Fruit fly (Drosophila melanogaster) whole organism, embryonic: ENCODE measurements around the gene PNPase.

ENCODE experiments used
- Atf-2 ChIP-seq: fragments of 200-800 bp; sonication (Bioruptor generic); optimal IDR thresholded peaks from 2 replicates; lab custom pipeline; 2016; ENCODE audit warnings: missing biosample characterization, missing genetic modification characterization
- CG10274 ChIP-seq: fragments of 200-800 bp; sonication (Bioruptor generic); optimal IDR thresholded peaks from 3 replicates; lab custom pipeline; 2017; ENCODE audit warnings: missing biosample characterization, mild to moderate bottlenecking, missing genetic modification characterization
- CG10366 ChIP-seq: fragments of 200-800 bp; sonication (Bioruptor generic); IDR thresholded peaks from 2 replicates; pipeline ENCODE4 v1.3.6; 2022; ENCODE audit warnings: missing biosample characterization, missing genetic modification characterization
- CG10431 ChIP-seq: fragments of 200-800 bp; sonication (Bioruptor generic); optimal IDR thresholded peaks from 3 replicates; lab custom pipeline; 2018; ENCODE audit warnings: missing biosample characterization, mild to moderate bottlenecking, missing genetic modification characterization
- CG10979 ChIP-seq: fragments of 200-800 bp; sonication (Bioruptor generic); optimal IDR thresholded peaks from 2 replicates; lab custom pipeline; 2018; ENCODE audit warnings: missing biosample characterization, mild to moderate bottlenecking, missing genetic modification characterization, moderate library complexity
- CG12391 ChIP-seq: fragments of 200-800 bp; sonication (Bioruptor generic); optimal IDR thresholded peaks from 3 replicates; lab custom pipeline; 2018; ENCODE audit warnings: missing biosample characterization, mild to moderate bottlenecking, missing genetic modification characterization, moderate library complexity
- CG1647 ChIP-seq: fragments of 200-800 bp; sonication (Bioruptor generic); optimal IDR thresholded peaks from 3 replicates; lab custom pipeline; 2016; ENCODE audit warnings: missing biosample characterization, missing genetic modification characterization
- CG17186 ChIP-seq: fragments of 200-800 bp; sonication (Bioruptor generic); optimal IDR thresholded peaks from 3 replicates; lab custom pipeline; 2017; ENCODE audit warnings: missing biosample characterization, missing genetic modification reagents, missing genetic modification characterization
- CG2202 ChIP-seq: fragments of 200-800 bp; sonication (Bioruptor generic); optimal IDR thresholded peaks from 2 replicates; lab custom pipeline; 2018; ENCODE audit warnings: missing biosample characterization, mild to moderate bottlenecking, missing genetic modification characterization
- CG3847 ChIP-seq: fragments of 200-800 bp; sonication (Bioruptor generic); IDR thresholded peaks from 2 replicates; pipeline ENCODE4 v1.3.6; 2022; ENCODE audit warnings: missing biosample characterization, missing genetic modification characterization
- CG4360 ChIP-seq: fragments of 200-800 bp; sonication (Bioruptor generic); IDR thresholded peaks from 2 replicates; pipeline ENCODE4 v1.3.6; 2022; ENCODE audit warnings: missing biosample characterization, missing genetic modification characterization
- CG4730 ChIP-seq: fragments of 200-800 bp; sonication (Bioruptor generic); IDR thresholded peaks from 2 replicates; pipeline ENCODE4 v1.3.6; 2022; ENCODE audit warnings: missing biosample characterization, missing genetic modification characterization
- Chrac-16 ChIP-seq: fragments of 200-800 bp; sonication (Bioruptor generic); optimal IDR thresholded peaks from 3 replicates; lab custom pipeline; 2016; ENCODE audit warnings: missing biosample characterization, missing genetic modification characterization
- Dll ChIP-seq: fragments of 200-800 bp; sonication (Bioruptor generic); IDR thresholded peaks from 4 replicates; pipeline ENCODE4 v1.3.6; 2022; ENCODE audit warnings: missing biosample characterization, missing genetic modification characterization; ENCODE audit not compliant: partially characterized antibody
- Doc2 ChIP-seq: fragments of 200-800 bp; sonication (Bioruptor generic); IDR thresholded peaks from 2 replicates; pipeline ENCODE4 v1.3.6; 2022; ENCODE audit warnings: missing biosample characterization, missing genetic modification characterization
- E2f2 ChIP-seq: fragments of 200-800 bp; sonication (Bioruptor generic); IDR thresholded peaks from 2 replicates; pipeline ENCODE4 v1.3.6; 2022; ENCODE audit warnings: missing biosample characterization, missing genetic modification characterization
- Elba2 ChIP-seq: fragments of 200-800 bp; sonication (Bioruptor generic); optimal IDR thresholded peaks from 3 replicates; lab custom pipeline; 2016; ENCODE audit warnings: missing biosample characterization, missing genetic modification characterization
- H2.0 ChIP-seq: fragments of 200-800 bp; sonication (Bioruptor generic); IDR thresholded peaks from 2 replicates; pipeline ENCODE4 v1.3.6; 2022; ENCODE audit warnings: missing biosample characterization, missing genetic modification characterization
- MESR4 ChIP-seq: fragments of 200-800 bp; sonication (Bioruptor generic); optimal IDR thresholded peaks from 2 replicates; lab custom pipeline; 2018; ENCODE audit warnings: missing biosample characterization, mild to moderate bottlenecking, missing genetic modification characterization, moderate library complexity
- NfI ChIP-seq: fragments of 200-800 bp; sonication (Bioruptor generic); optimal IDR thresholded peaks from 3 replicates; lab custom pipeline; 2018; ENCODE audit warnings: missing biosample characterization, mild to moderate bottlenecking, missing genetic modification characterization, moderate library complexity
- Six4 ChIP-seq: fragments of 200-800 bp; sonication (Bioruptor generic); optimal IDR thresholded peaks from 2 replicates; lab custom pipeline; 2016; ENCODE audit warnings: missing biosample characterization, missing genetic modification characterization
- ac ChIP-seq: fragments of 200-800 bp; sonication (Bioruptor generic); optimal IDR thresholded peaks from 3 replicates; lab custom pipeline; 2017; ENCODE audit warnings: missing biosample characterization, mild to moderate bottlenecking, missing genetic modification characterization
- al ChIP-seq: fragments of 200-800 bp; sonication (Bioruptor generic); IDR thresholded peaks from 2 replicates; pipeline ENCODE4 v1.3.6; 2022; ENCODE audit warnings: missing biosample characterization, missing genetic modification characterization
- az2 ChIP-seq: fragments of 200-800 bp; sonication (Bioruptor generic); optimal IDR thresholded peaks from 3 replicates; lab custom pipeline; 2016; ENCODE audit warnings: missing biosample characterization, missing genetic modification characterization
- bab2 ChIP-seq: fragments of 200-800 bp; sonication (Bioruptor generic); optimal IDR thresholded peaks from 2 replicates; lab custom pipeline; 2016; ENCODE audit warnings: missing biosample characterization, missing genetic modification characterization
- chn ChIP-seq: fragments of 200-800 bp; sonication (Bioruptor generic); optimal IDR thresholded peaks from 2 replicates; lab custom pipeline; 2016; ENCODE audit warnings: missing biosample characterization, missing genetic modification characterization
- dan ChIP-seq: fragments of 200-800 bp; sonication (Bioruptor generic); IDR thresholded peaks from 2 replicates; pipeline ENCODE4 v1.3.6; 2022; ENCODE audit warnings: missing biosample characterization, missing genetic modification characterization
- disco-r ChIP-seq: fragments of 200-800 bp; sonication (Bioruptor generic); optimal IDR thresholded peaks from 2 replicates; lab custom pipeline; 2016; ENCODE audit warnings: missing biosample characterization, missing genetic modification characterization
- dm ChIP-seq: fragments of 200-800 bp; sonication (Bioruptor generic); optimal IDR thresholded peaks from 3 replicates; lab custom pipeline; 2016; ENCODE audit warnings: missing biosample characterization, missing genetic modification characterization
- ewg ChIP-seq: fragments of 200-800 bp; sonication (Bioruptor generic); optimal IDR thresholded peaks from 3 replicates; lab custom pipeline; 2017; ENCODE audit warnings: mild to moderate bottlenecking, missing biosample characterization, missing genetic modification reagents, missing genetic modification characterization
- ftz-f1 ChIP-seq: fragments of 200-800 bp; sonication (Bioruptor generic); optimal IDR thresholded peaks from 2 replicates; lab custom pipeline; 2016; ENCODE audit warnings: missing biosample characterization, missing genetic modification characterization
- gsb-n ChIP-seq: fragments of 200-800 bp; sonication (Bioruptor generic); optimal IDR thresholded peaks from 3 replicates; lab custom pipeline; 2018; ENCODE audit warnings: missing biosample characterization, mild to moderate bottlenecking, missing genetic modification characterization
- gt ChIP-seq: fragments of 200-800 bp; sonication (Bioruptor generic); IDR thresholded peaks from 2 replicates; pipeline ENCODE4 v1.3.6; 2022; ENCODE audit warnings: missing biosample characterization, missing genetic modification characterization
- hb ChIP-seq: fragments of 200-800 bp; sonication (Bioruptor generic); IDR thresholded peaks from 3 replicates; pipeline ENCODE4 v1.3.6; 2022; ENCODE audit warnings: missing biosample characterization, missing genetic modification characterization; ENCODE audit not compliant: partially characterized antibody
- hbn ChIP-seq: fragments of 200-800 bp; sonication (Bioruptor generic); IDR thresholded peaks from 2 replicates; pipeline ENCODE4 v1.3.6; 2022; ENCODE audit warnings: missing biosample characterization, missing genetic modification characterization; ENCODE audit not compliant: partially characterized antibody
- hth ChIP-seq: fragments of >200 bp; optimal IDR thresholded peaks from 2 replicates; lab custom pipeline; 2017; ENCODE audit warnings: inconsistent platforms
- insv ChIP-seq, 2 experiments: fragments of 200-800 bp; sonication (Bioruptor generic); optimal IDR thresholded peaks; 3 replicates each; lab custom pipeline; 2016 to 2018; ENCODE audit warnings: missing biosample characterization in 2 of 2, missing genetic modification characterization in 2 of 2
- inv ChIP-seq: fragments of 200-800 bp; sonication (Bioruptor generic); IDR thresholded peaks from 2 replicates; pipeline ENCODE4 v1.3.6; 2022; ENCODE audit warnings: missing biosample characterization, missing genetic modification characterization; ENCODE audit not compliant: partially characterized antibody
- kay ChIP-seq: fragments of 200-800 bp; sonication (Bioruptor generic); optimal IDR thresholded peaks from 2 replicates; lab custom pipeline; 2016; ENCODE audit warnings: missing biosample characterization, missing genetic modification characterization
- nau ChIP-seq: fragments of 200-800 bp; sonication (Bioruptor generic); optimal IDR thresholded peaks from 3 replicates; lab custom pipeline; 2017; ENCODE audit warnings: missing biosample characterization, mild to moderate bottlenecking, missing genetic modification characterization, missing genetic modification reagents
- oc ChIP-seq: fragments of 200-800 bp; sonication (Bioruptor generic); optimal IDR thresholded peaks from 2 replicates; lab custom pipeline; 2018; ENCODE audit warnings: missing biosample characterization, mild to moderate bottlenecking, missing genetic modification characterization, moderate library complexity
- prd ChIP-seq, 3 experiments: fragments of >200 bp in 2 of 3; fragments of 200-800 bp in 1 of 3; sonication (Bioruptor generic) in 1 of 3; optimal IDR thresholded peaks in 2 of 3; IDR thresholded peaks in 1 of 3; 2 replicates in 2 of 3; 3 replicates in 1 of 3; pipeline versions ENCODE4 v1.3.6 to Lab custom; 2017 to 2022; ENCODE audit warnings: missing biosample characterization in 1 of 3, missing genetic modification characterization in 1 of 3
- pzg ChIP-seq: fragments of 200-800 bp; sonication (Bioruptor generic); optimal IDR thresholded peaks from 3 replicates; lab custom pipeline; 2018; ENCODE audit warnings: missing biosample characterization, mild to moderate bottlenecking, missing genetic modification characterization, moderate library complexity
- schlank ChIP-seq: fragments of 200-800 bp; sonication (Bioruptor generic); optimal IDR thresholded peaks from 2 replicates; lab custom pipeline; 2018; ENCODE audit warnings: missing biosample characterization, mild to moderate bottlenecking, missing genetic modification characterization
- seq ChIP-seq: fragments of 200-800 bp; sonication (Bioruptor generic); IDR thresholded peaks from 2 replicates; pipeline ENCODE4 v1.3.6; 2022; ENCODE audit warnings: missing biosample characterization, missing genetic modification characterization
- sima ChIP-seq: fragments of 200-800 bp; sonication (Bioruptor generic); optimal IDR thresholded peaks from 2 replicates; lab custom pipeline; 2016; ENCODE audit warnings: missing biosample characterization, missing genetic modification characterization
- slbo ChIP-seq: fragments of 200-800 bp; sonication (Bioruptor generic); IDR thresholded peaks from 2 replicates; pipeline ENCODE4 v1.3.6; 2022; ENCODE audit warnings: missing biosample characterization, missing genetic modification characterization
- sob ChIP-seq: fragments of 200-800 bp; sonication (Bioruptor generic); IDR thresholded peaks from 2 replicates; pipeline ENCODE4 v1.3.6; 2022; ENCODE audit warnings: missing biosample characterization, missing genetic modification characterization
- trem ChIP-seq: fragments of 200-800 bp; optimal IDR thresholded peaks from 3 replicates; lab custom pipeline; 2019; ENCODE audit warnings: missing biosample characterization, mild to moderate bottlenecking, missing genetic modification characterization, moderate library complexity
- tup ChIP-seq: fragments of 200-800 bp; sonication (Bioruptor generic); optimal IDR thresholded peaks from 2 replicates; lab custom pipeline; 2016; ENCODE audit warnings: missing biosample characterization, mild to moderate bottlenecking, missing genetic modification characterization, moderate library complexity
- zen ChIP-seq: fragments of 200-800 bp; sonication (Bioruptor generic); optimal IDR thresholded peaks from 3 replicates; lab custom pipeline; 2018; ENCODE audit warnings: missing biosample characterization, mild to moderate bottlenecking, missing genetic modification characterization, moderate library complexity

Gene PNPase

dm6 chr3R:31384108-31384507 lies 21.1 kb downstream of the PNPase start (continued):
- TF ChIP-seq ewg (GFP tag; lab: Kevin White, UChicago) (peak; percentile 93), CG10366 (GFP tag; lab: Robert Waterston, UW) (peak; percentile 97), seq (peak; percentile 97), tup (GFP tag; lab: Kevin White, UChicago) (peak; percentile 87), disco-r (peak; percentile 95), insv (GFP tag; optimal IDR thresholded peaks at IDR 0.05; lab: Kevin White, UChicago) (peak; percentile 33 to 50), prd (optimal IDR thresholded peaks at IDR 0.05; lab: Kevin White, UChicago) (no peak), prd (GFP tag; IDR thresholded peaks at IDR 0.05; lab: Robert Waterston, UW) (peak; percentile 99), CG10979 (tag; lab: Kevin White, UChicago) (peak; percentile 94), sob (peak; percentile 98), CG10274 (peak; percentile 100), chn (GFP tag; lab: Kevin White, UChicago) (peak; percentile 97), trem (tag; lab: Kevin White, UChicago) (peak; percentile 84), H2.0 (GFP tag; lab: Robert Waterston, UW) (peak; percentile 97), hbn (no peak), dan (GFP tag; lab: Robert Waterston, UW) (peak; percentile 83), schlank (tag; lab: Kevin White, UChicago) (peak; percentile 94), E2f2 (GFP tag; lab: Robert Waterston, UW) (peak; percentile 79), zen (tag; lab: Kevin White, UChicago) (peak; percentile 91), nau (peak; percentile 96), Chrac-16 (GFP tag; lab: Kevin White, UChicago) (peak; percentile 97), kay (peak; percentile 97), CG17186 (GFP tag; lab: Kevin White, UChicago) (peak; percentile 81), CG1647 (peak; percentile 96), CG4730 (GFP tag; lab: Robert Waterston, UW) (peak; percentile 97), hb (no peak), al (GFP tag; lab: Robert Waterston, UW) (peak; percentile 98), Atf-2 (GFP tag; lab: Kevin White, UChicago) (peak; percentile 95), Doc2 (peak; percentile 92), CG4360 (GFP tag; lab: Robert Waterston, UW) (peak; percentile 79), ac (GFP tag; lab: Kevin White, UChicago) (peak; percentile 57), Dll (GFP tag; lab: Robert Waterston, UW) (no peak), CG10431 (GFP tag; lab: Kevin White, UChicago) (peak; percentile 75), ftz-f1 (GFP tag; lab: Kevin White, UChicago) (peak; percentile 94), MESR4 (GFP tag; lab: Kevin White, UChicago) (peak; percentile 57), gsb-n (tag; lab: Kevin White, UChicago) (peak; percentile 97), az2 (GFP tag; lab: Kevin White, UChicago) (peak; percentile 97), NfI (GFP tag; lab: Kevin White, UChicago) (peak; percentile 97), slbo (GFP tag; lab: Robert Waterston, UW) (peak; percentile 99), bab2 (GFP tag; lab: Kevin White, UChicago) (peak; percentile 97), CG3847 (GFP tag; lab: Robert Waterston, UW) (peak; percentile 98), Six4 (GFP tag; lab: Kevin White, UChicago) (peak; percentile 92), pzg (GFP tag; lab: Kevin White, UChicago) (peak; percentile 27), dm (GFP tag; lab: Kevin White, UChicago) (peak; percentile 94), CG12391 (tag; lab: Kevin White, UChicago) (peak; percentile 97), CG2202 (tag; lab: Kevin White, UChicago) (peak; percentile 88), gt (peak; percentile 89), inv (no peak), sima (peak; percentile 89), hth (lab: Kevin White, UChicago) (no peak), oc (tag; lab: Kevin White, UChicago) (peak; percentile 96), Elba2 (GFP tag; lab: Kevin White, UChicago) (peak; percentile 43)
